Worm (Caenorhabditis elegans): ENCODE results near the gene D1054.18.

ce11 chrV:10801154-10801553, at the start of gene D1054.18:
- no peak for TF ChIP-seq him-1 (tag; optimal IDR thresholded peaks at IDR 0.05)
- TF ChIP-seq W03F9.2 (tag; optimal IDR thresholded peaks at IDR 0.05), result no peak
- no peak for TF ChIP-seq dao-5 (tag; optimal IDR thresholded peaks at IDR 0.05)
